Worm (Caenorhabditis elegans) whole organism, early embryonic: ENCODE data around the gene Y48A6B.14.

Source experiments
- ama-1 ChIP-seq: fragments of 150-350 bp; optimal IDR thresholded peaks from 2 replicates; lab custom pipeline; 2014
- ceh-13 ChIP-seq: fragments of 200-800 bp; sonication (Bioruptor generic); optimal IDR thresholded peaks from 2 replicates; lab custom pipeline; 2018; ENCODE audit warnings: mild to moderate bottlenecking, missing genetic modification characterization, missing compliant biosample characterization
- ceh-36 ChIP-seq: sonication (generic microtip); optimal IDR thresholded peaks from 2 replicates; lab custom pipeline; 2016; ENCODE audit warnings: missing genetic modification characterization, inconsistent platforms, missing compliant biosample characterization
- ets-7 ChIP-seq: sonication (generic microtip); optimal IDR thresholded peaks from 2 replicates; lab custom pipeline; 2016; ENCODE audit warnings: missing genotype, missing genetic modification characterization, missing compliant biosample characterization
- hmbx-1 ChIP-seq: sonication (generic microtip); optimal IDR thresholded peaks from 2 replicates; lab custom pipeline; 2016; ENCODE audit warnings: mild to moderate bottlenecking, missing genetic modification characterization, missing compliant biosample characterization
- scrt-1 ChIP-seq: fragments of 200-800 bp; sonication (Bioruptor generic); IDR thresholded peaks from 2 replicates; pipeline ENCODE4 v1.3.6; 2022; ENCODE audit warnings: missing genetic modification characterization, missing compliant biosample characterization
- tbx-11 ChIP-seq: fragments of 200-800 bp; sonication (Bioruptor generic); IDR thresholded peaks from 2 replicates; pipeline ENCODE4 v1.3.6; 2022; ENCODE audit warnings: missing genetic modification characterization, missing compliant biosample characterization
- tra-4 ChIP-seq: sonication (generic microtip); optimal IDR thresholded peaks from 2 replicates; lab custom pipeline; 2017; ENCODE audit warnings: missing genetic modification characterization, missing compliant biosample characterization

DNA sequence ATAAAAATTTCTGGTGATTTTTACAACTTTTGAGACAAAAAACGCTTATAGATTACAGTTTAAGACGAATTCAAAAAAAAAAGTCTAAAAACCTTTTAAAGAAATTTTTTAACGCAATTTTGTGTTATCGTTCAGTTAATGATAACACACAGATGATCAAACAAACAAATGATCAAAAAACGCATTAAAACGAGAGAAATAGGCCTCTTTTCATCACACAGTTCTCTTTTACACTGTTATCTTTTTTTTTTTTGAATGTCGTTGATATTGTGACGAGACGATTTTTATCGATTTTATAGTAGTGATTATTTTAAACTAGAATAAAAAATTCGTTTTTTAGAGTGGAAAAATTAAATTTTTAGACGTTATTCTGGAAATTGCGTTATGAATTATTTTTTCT is 28.4 kb downstream of the Y48A6B.14 start:
- TF ChIP-seq scrt-1 (GFP tag; lab: Robert Waterston, UW) (no peak), hmbx-1 (tag; lab: Kevin White, UChicago) (no peak), ets-7 (tag; lab: Kevin White, UChicago) (no peak), tbx-11 (GFP tag; lab: Robert Waterston, UW) (no peak), ama-1 (lab: Kevin White, UChicago) (no peak), ceh-36 (tag; lab: Kevin White, UChicago) (no peak), ceh-13 (no peak), tra-4 (no peak)
